Fruit fly (Drosophila melanogaster): Measurements from ENCODE around the gene CG17544.

Gene CG17544

dm6 chr2L:19444734-19445140 lies 46.4 kb upstream of the CG17544 start, which contains the start of gene Hs2st (continued):
- TF ChIP-seq salr (GFP tag; optimal IDR thresholded peaks at IDR 0.05) = peak; percentile 77 to 81
- no peak for TF ChIP-seq CG6276 (GFP tag; optimal IDR thresholded peaks at IDR 0.05)
- peak; percentile 95 for TF ChIP-seq acj6 (GFP tag; optimal IDR thresholded peaks at IDR 0.05)
- peak; percentile 98 for TF ChIP-seq CG31627 (GFP tag; optimal IDR thresholded peaks at IDR 0.05)
- peak; percentile 81 for TF ChIP-seq CG6808 (GFP tag; optimal IDR thresholded peaks at IDR 0.05)
- peak; percentile 94 for TF ChIP-seq topi (GFP tag; optimal IDR thresholded peaks at IDR 0.05)
- peak; percentile 97 for TF ChIP-seq Hr39 (GFP tag; optimal IDR thresholded peaks at IDR 0.05)
- TF ChIP-seq Eip93F (GFP tag; optimal IDR thresholded peaks at IDR 0.05) = peak; percentile 79
- peak; percentile 89 for TF ChIP-seq Gug (GFP tag; IDR thresholded peaks at IDR 0.05)
- TF ChIP-seq Smox (GFP tag; optimal IDR thresholded peaks at IDR 0.05) = peak; percentile 92
- peak; percentile 95 for TF ChIP-seq esn (GFP tag; optimal IDR thresholded peaks at IDR 0.05)
- peak; percentile 84 for TF ChIP-seq Ets96B (tag; optimal IDR thresholded peaks at IDR 0.05)
- TF ChIP-seq CG6792 (GFP tag; optimal IDR thresholded peaks at IDR 0.05) = peak; percentile 91
- peak; percentile 95 for TF ChIP-seq CG10631 (GFP tag; optimal IDR thresholded peaks at IDR 0.05)
- peak; percentile 92 for TF ChIP-seq CG3919 (GFP tag; optimal IDR thresholded peaks at IDR 0.05)
- TF ChIP-seq fkh (GFP tag; optimal IDR thresholded peaks at IDR 0.05) = no peak
- TF ChIP-seq pdm3 (GFP tag; optimal IDR thresholded peaks at IDR 0.05) = peak; percentile 95

dm6 chr2L:19442627-19443026 lies 44.3 kb upstream of the CG17544 start, which contains the start of gene CG10237:
TSS of gene CG10237 (minus strand) at chr2L:19442727.
- TF ChIP-seq CG8319 (GFP tag; optimal IDR thresholded peaks at IDR 0.05) (no peak), pdm3 (GFP tag; optimal IDR thresholded peaks at IDR 0.05) (no peak), spab (GFP tag; optimal IDR thresholded peaks at IDR 0.05) (no peak), CG6854 (GFP tag; optimal IDR thresholded peaks at IDR 0.05) (no peak), CG10669 (GFP tag; optimal IDR thresholded peaks at IDR 0.05) (no peak), Blimp-1 (GFP tag; optimal IDR thresholded peaks at IDR 0.05) (no peak), net (GFP tag; optimal IDR thresholded peaks at IDR 0.05) (no peak), cyc (GFP tag; optimal IDR thresholded peaks at IDR 0.05) (no peak), vri (GFP tag; optimal IDR thresholded peaks at IDR 0.05) (no peak), CG4318 (GFP tag; optimal IDR thresholded peaks at IDR 0.05) (no peak), CG6808 (GFP tag; optimal IDR thresholded peaks at IDR 0.05) (no peak), acj6 (GFP tag; optimal IDR thresholded peaks at IDR 0.05) (no peak), Met (GFP tag; optimal IDR thresholded peaks at IDR 0.05) (no peak), CG11762 (GFP tag; optimal IDR thresholded peaks at IDR 0.05; ENCODE audit: insufficient read depth) (no peak), fd85E (GFP tag; optimal IDR thresholded peaks at IDR 0.05) (no peak), esn (GFP tag; optimal IDR thresholded peaks at IDR 0.05) (no peak), CG8632 (GFP tag; optimal IDR thresholded peaks at IDR 0.05) (no peak), Ets96B (tag; optimal IDR thresholded peaks at IDR 0.05) (no peak), CG6163 (GFP tag; IDR thresholded peaks at IDR 0.05) (no peak), achi (GFP tag; optimal IDR thresholded peaks at IDR 0.05) (no peak)

- TF ChIP-seq eg (GFP tag; IDR thresholded peaks at IDR 0.05) (0 out of 3 replicates have a peak, but pooled peaks have one; percentile 39), Lpt (GFP tag; optimal IDR thresholded peaks at IDR 0.05) (no peak), salr (GFP tag; optimal IDR thresholded peaks at IDR 0.05) (peak in 1 of 2 experiments; percentile 1), CG31627 (GFP tag; optimal IDR thresholded peaks at IDR 0.05) (no peak), OdsH (GFP tag; optimal IDR thresholded peaks at IDR 0.05) (peak; percentile 13), CG34406 (GFP tag; optimal IDR thresholded peaks at IDR 0.05) (no peak), CG10669 (GFP tag; optimal IDR thresholded peaks at IDR 0.05) (peak; percentile 9), esn (GFP tag; optimal IDR thresholded peaks at IDR 0.05) (no peak), CG11902 (GFP tag; optimal IDR thresholded peaks at IDR 0.05) (no peak), CG11294 (GFP tag; IDR thresholded peaks at IDR 0.05) (peak; percentile 27; the same call in 1 of the 2 replicates), CG10631 (GFP tag; optimal IDR thresholded peaks at IDR 0.05) (no peak), CG1621 (tag; optimal IDR thresholded peaks at IDR 0.05) (no peak), CG6808 (GFP tag; optimal IDR thresholded peaks at IDR 0.05) (peak; percentile 40), dac (GFP tag; optimal IDR thresholded peaks at IDR 0.05) (no peak), fkh (GFP tag; optimal IDR thresholded peaks at IDR 0.05) (no peak), Blimp-1 (GFP tag; optimal IDR thresholded peaks at IDR 0.05) (no peak), Eip78C (GFP tag) (peak; percentile 24), svp (GFP tag) (peak; percentile 71), CG32006 (GFP tag; optimal IDR thresholded peaks at IDR 0.05) (peak; percentile 60), net (GFP tag; optimal IDR thresholded peaks at IDR 0.05) (peak; percentile 18), acj6 (GFP tag; optimal IDR thresholded peaks at IDR 0.05) (no peak), CG6854 (GFP tag; optimal IDR thresholded peaks at IDR 0.05) (no peak), CG16779 (tag; optimal IDR thresholded peaks at IDR 0.05) (peak; percentile 11), CG4318 (GFP tag; optimal IDR thresholded peaks at IDR 0.05) (peak; percentile 27), lz (GFP tag; optimal IDR thresholded peaks at IDR 0.05) (no peak), Ets96B (tag; optimal IDR thresholded peaks at IDR 0.05) (no peak), CG6276 (GFP tag; optimal IDR thresholded peaks at IDR 0.05) (peak; percentile 60), CG11762 (GFP tag; optimal IDR thresholded peaks at IDR 0.05; ENCODE audit: insufficient read depth) (no peak), CG6163 (GFP tag; IDR thresholded peaks at IDR 0.05) (peak; percentile 40; the same call in 2 of the 3 replicates)
Measured at dm6 chr2L:19441791-19442190, 43.5 kb upstream of the CG17544 start, which contains the start of gene RanGAP. TSS of gene RanGAP (plus strand) at chr2L:19441959.

Measured in whole organism, prepupa.